Worm (Caenorhabditis elegans): ENCODE results near the gene F22E5.13.
A peak's percentile ranks its signal among the peaks of the same experiment; 100 is the strongest.
"Not testable (repeated sequence)": the region's sequence is repeated elsewhere in the genome, so short reads cannot be mapped to it uniquely, and the experiment has no call there.

F22E5.13 gene

DNA sequence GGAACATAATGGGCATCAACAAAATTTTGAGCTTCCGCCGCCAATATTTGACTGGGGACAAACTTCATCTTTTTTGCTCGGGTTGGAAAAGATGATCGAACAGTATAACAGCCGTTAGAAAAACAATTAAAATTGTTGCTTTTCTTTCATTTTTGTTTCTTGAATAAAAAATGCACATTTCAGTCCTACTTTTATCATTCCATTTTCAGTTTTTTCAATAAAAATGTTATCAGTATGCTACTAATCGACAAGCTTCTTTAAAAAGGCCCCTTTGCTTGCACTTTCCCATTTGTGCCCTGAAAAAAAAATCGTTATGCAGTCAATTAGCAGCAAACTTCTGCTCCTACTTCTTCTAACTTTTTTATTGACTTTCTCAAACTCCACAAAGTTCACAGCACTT, 7.7 kb downstream of the F22E5.13 start, which contains the start of gene F22E5.7:
F22E5.7 (plus strand) TSS at position 301 of the 400 bp plus-strand sequence.
- no peak for TF ChIP-seq T22C8.4 (GFP tag; IDR thresholded peaks at IDR 0.05)
- no peak for TF ChIP-seq klf-2 (GFP tag; conservative IDR thresholded peaks at IDR 0.05)
- TF ChIP-seq tab-1 (GFP tag; IDR thresholded peaks at IDR 0.05), result no peak
- no peak for TF ChIP-seq med-1 (GFP tag; optimal IDR thresholded peaks at IDR 0.05; ENCODE audit: insufficient read depth)
- TF ChIP-seq ztf-23 (GFP tag; IDR thresholded peaks at IDR 0.05), result no peak
- no peak for TF ChIP-seq ztf-29 (GFP tag; IDR thresholded peaks at IDR 0.05)
- TF ChIP-seq cog-1 (tag; optimal IDR thresholded peaks at IDR 0.05), result no peak
- TF ChIP-seq flt-1 (GFP tag; IDR thresholded peaks at IDR 0.05), result no peak
- no peak for TF ChIP-seq ref-1 (GFP tag; conservative IDR thresholded peaks at IDR 0.05)

DNA sequence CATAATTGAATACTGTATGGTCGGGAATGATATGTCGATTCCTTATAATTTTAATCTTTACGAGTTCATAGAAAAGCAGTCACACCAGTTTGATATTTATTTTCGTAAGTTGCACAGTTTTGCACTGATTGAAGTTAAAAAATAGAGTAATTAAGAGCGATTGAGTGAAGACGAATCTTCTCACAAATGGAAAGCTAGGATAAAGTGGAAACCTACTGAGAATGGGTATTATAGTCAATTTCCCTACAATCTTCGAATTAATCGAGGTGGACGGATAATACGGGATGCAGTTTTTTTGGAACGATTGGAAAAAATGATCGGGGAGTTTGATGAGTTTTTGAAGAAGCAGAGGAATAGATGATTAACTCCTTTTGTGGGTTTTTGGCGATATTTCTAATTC, 8.5 kb downstream of the F22E5.13 start, which contains the start of gene F22E5.23:
F22E5.23 (plus strand) TSS at position 301 of the 400 bp plus-strand sequence.
- no peak for TF ChIP-seq med-1 (GFP tag; optimal IDR thresholded peaks at IDR 0.05; ENCODE audit: insufficient read depth)
- no peak for TF ChIP-seq ref-1 (GFP tag; conservative IDR thresholded peaks at IDR 0.05)
- TF ChIP-seq flt-1 (GFP tag; IDR thresholded peaks at IDR 0.05), result no peak
- TF ChIP-seq ztf-23 (GFP tag; IDR thresholded peaks at IDR 0.05), result no peak
- no peak for TF ChIP-seq klf-2 (GFP tag; conservative IDR thresholded peaks at IDR 0.05)
- TF ChIP-seq tab-1 (GFP tag; IDR thresholded peaks at IDR 0.05), result no peak
- no peak for TF ChIP-seq T22C8.4 (GFP tag; IDR thresholded peaks at IDR 0.05)
- no peak for TF ChIP-seq ztf-29 (GFP tag; IDR thresholded peaks at IDR 0.05)
- TF ChIP-seq cog-1 (tag; optimal IDR thresholded peaks at IDR 0.05), result no peak

ce11 chrII:2639401-2640088, 9.9 kb downstream of the F22E5.13 start, which contains the start of gene F22E5.8:
Gene F22E5.8, plus strand, starts transcription at chrII:2640038.
- not testable (repeated sequence) for TF ChIP-seq med-1 (GFP tag; optimal IDR thresholded peaks at IDR 0.05; ENCODE audit: insufficient read depth); flt-1 (GFP tag; IDR thresholded peaks at IDR 0.05); tab-1 (GFP tag; IDR thresholded peaks at IDR 0.05)

DNA sequence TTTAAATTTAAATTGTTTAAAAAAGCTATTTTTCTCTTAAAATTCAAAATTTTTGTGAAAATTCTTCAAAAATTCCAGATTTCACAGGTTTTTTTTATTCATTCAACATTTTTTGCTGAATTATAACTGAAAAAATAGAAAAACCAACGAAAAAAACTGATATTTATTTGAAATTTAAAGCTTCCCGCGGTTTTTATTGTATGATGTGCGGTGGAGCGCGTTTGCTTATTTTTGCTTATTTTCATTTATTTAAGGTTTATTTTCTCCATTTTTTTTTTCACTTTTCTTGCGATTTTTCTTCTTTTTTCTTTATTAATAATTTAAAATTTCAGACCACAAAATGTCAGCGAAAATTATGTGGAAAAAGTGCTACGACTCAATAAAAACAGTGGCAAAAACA, 11.4 kb downstream of the F22E5.13 start, which contains the start of gene F22E5.9:
F22E5.9 (plus strand) TSS at position 327 of the 400 bp plus-strand sequence.
- TF ChIP-seq ztf-29 (GFP tag; IDR thresholded peaks at IDR 0.05) (no peak), med-1 (GFP tag; optimal IDR thresholded peaks at IDR 0.05; ENCODE audit: insufficient read depth) (no peak), ref-1 (GFP tag; conservative IDR thresholded peaks at IDR 0.05) (no peak), T22C8.4 (GFP tag; IDR thresholded peaks at IDR 0.05) (no peak), klf-2 (GFP tag; conservative IDR thresholded peaks at IDR 0.05) (no peak), ztf-23 (GFP tag; IDR thresholded peaks at IDR 0.05) (no peak), cog-1 (tag; optimal IDR thresholded peaks at IDR 0.05) (no peak), flt-1 (GFP tag; IDR thresholded peaks at IDR 0.05) (no peak), tab-1 (GFP tag; IDR thresholded peaks at IDR 0.05) (no peak)

DNA sequence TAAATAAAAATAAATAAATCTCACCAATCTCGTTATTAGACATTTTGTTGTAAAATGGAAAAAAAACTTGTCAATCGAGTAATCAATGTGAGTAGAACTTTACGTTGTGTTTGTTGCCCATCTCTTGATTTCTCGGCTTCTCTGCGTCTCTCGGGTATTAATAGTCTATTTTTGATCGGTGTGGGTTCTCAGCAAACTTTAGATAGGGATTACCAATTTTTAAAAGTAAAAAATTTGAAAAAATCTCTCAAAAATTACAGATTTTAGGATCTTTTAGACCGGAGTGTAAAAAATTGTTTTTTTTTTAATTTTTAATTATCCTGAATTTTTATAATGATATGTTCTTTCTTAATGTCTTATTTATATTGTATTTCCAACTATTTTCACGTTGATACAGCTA, 12.1 kb downstream of the F22E5.13 start, which contains the start of gene F22E5.21:
F22E5.21 (minus strand) TSS at position 101 of the 400 bp plus-strand sequence.
- TF ChIP-seq T22C8.4 (GFP tag; IDR thresholded peaks at IDR 0.05) (no peak), klf-2 (GFP tag; conservative IDR thresholded peaks at IDR 0.05) (no peak), ztf-29 (GFP tag; IDR thresholded peaks at IDR 0.05) (no peak), tab-1 (GFP tag; IDR thresholded peaks at IDR 0.05) (no peak), cog-1 (tag; optimal IDR thresholded peaks at IDR 0.05) (no peak), med-1 (GFP tag; optimal IDR thresholded peaks at IDR 0.05; ENCODE audit: insufficient read depth) (no peak), flt-1 (GFP tag; IDR thresholded peaks at IDR 0.05) (no peak), ref-1 (GFP tag; conservative IDR thresholded peaks at IDR 0.05) (no peak), ztf-23 (GFP tag; IDR thresholded peaks at IDR 0.05) (no peak)

- TF ChIP-seq tab-1 (GFP tag; IDR thresholded peaks at IDR 0.05) (no peak), med-1 (GFP tag; optimal IDR thresholded peaks at IDR 0.05; ENCODE audit: insufficient read depth) (no peak), ztf-29 (GFP tag; IDR thresholded peaks at IDR 0.05) (no peak)
These were observed 18.3 kb downstream of the F22E5.13 start, which contains the start of gene D2062.1 for ce11 chrII:2631169-2631568. Gene D2062.1, plus strand, starts transcription at chrII:2631469.

DNA sequence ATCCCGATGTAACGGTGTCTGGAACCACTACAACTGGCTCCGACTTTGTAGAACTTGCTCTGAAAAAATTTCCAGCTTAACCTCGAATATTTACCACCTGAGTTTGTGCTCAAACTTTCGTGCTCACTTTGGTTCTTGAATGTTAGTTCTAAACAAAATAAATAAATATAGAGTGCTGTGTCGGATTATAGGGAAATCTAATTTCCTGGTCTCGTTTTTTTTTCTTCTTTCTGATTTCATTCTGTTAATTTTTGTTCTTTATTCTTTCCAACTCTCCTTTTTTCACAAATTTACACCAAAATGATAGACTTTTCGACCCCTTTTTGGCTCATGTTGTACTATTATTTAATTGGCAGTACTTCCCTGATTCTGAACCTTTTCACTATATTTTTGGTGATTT, 20.2 kb downstream of the F22E5.13 start, which contains the start of gene sri-37:
sri-37 (plus strand) TSS at position 301 of the 400 bp plus-strand sequence.
- TF ChIP-seq cog-1 (tag; optimal IDR thresholded peaks at IDR 0.05) (no peak), flt-1 (GFP tag; IDR thresholded peaks at IDR 0.05) (no peak), T22C8.4 (GFP tag; IDR thresholded peaks at IDR 0.05) (no peak), tab-1 (GFP tag; IDR thresholded peaks at IDR 0.05) (no peak), med-1 (GFP tag; optimal IDR thresholded peaks at IDR 0.05; ENCODE audit: insufficient read depth) (no peak), ref-1 (GFP tag; conservative IDR thresholded peaks at IDR 0.05) (no peak), klf-2 (GFP tag; conservative IDR thresholded peaks at IDR 0.05) (no peak)

DNA sequence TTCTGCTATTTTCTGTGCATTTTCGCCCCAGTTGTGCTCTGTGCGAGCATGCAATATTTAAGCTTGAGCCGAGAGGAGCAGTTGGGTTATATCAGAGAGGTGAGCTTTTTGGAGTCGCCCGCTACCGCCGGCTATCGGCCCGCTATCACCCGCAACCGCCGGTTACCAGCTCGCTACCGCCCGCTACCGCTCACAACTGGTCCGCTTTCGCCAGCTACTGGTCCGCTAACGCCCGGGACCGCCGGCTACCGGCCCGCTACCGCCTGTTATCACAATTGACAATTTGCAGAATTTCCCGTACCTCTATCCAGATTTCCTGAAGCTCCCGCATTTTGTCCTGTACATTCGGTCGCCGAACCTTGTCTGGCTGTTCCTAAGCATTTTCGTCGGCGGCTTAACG, 21.0 kb downstream of the F22E5.13 start:
- TF ChIP-seq flt-1 (GFP tag; IDR thresholded peaks at IDR 0.05) (peak; percentile 44; the same call in 1 of the 2 replicates), tab-1 (GFP tag; IDR thresholded peaks at IDR 0.05) (no peak), klf-2 (GFP tag; conservative IDR thresholded peaks at IDR 0.05) (no peak)

- TF ChIP-seq ref-1 (GFP tag; conservative IDR thresholded peaks at IDR 0.05) (no peak), T22C8.4 (GFP tag; IDR thresholded peaks at IDR 0.05) (no peak), med-1 (GFP tag; optimal IDR thresholded peaks at IDR 0.05; ENCODE audit: insufficient read depth) (no peak), ztf-29 (GFP tag; IDR thresholded peaks at IDR 0.05) (no peak), tab-1 (GFP tag; IDR thresholded peaks at IDR 0.05) (no peak), cog-1 (tag; optimal IDR thresholded peaks at IDR 0.05) (no peak), flt-1 (GFP tag; IDR thresholded peaks at IDR 0.05) (no peak), ztf-23 (GFP tag; IDR thresholded peaks at IDR 0.05) (no peak), klf-2 (GFP tag; conservative IDR thresholded peaks at IDR 0.05) (no peak)
These were observed 22.2 kb downstream of the F22E5.13 start, which contains the start of gene sri-71 for ce11 chrII:2627154-2627799. Gene sri-71, plus strand, starts transcription at chrII:2627749.

Measured in whole organism, midembryonic.